Fruit fly (Drosophila melanogaster) S2 (cell line): ENCODE results near the gene Rad60.

Experiments
- CG8478 ChIP-seq: fragments of >200 bp; optimal IDR thresholded peaks from 2 replicates; lab custom pipeline; 2018
- CTCF ChIP-seq, 2 experiments: fragments of >200 bp; optimal IDR thresholded peaks; 2 replicates each; lab custom pipeline; 2018

Rad60 gene

dm6 chr3R:23251256-23251655 is at the start of gene Rad60, which contains the start of gene EloA:
Gene Rad60, minus strand, starts transcription at chr3R:23251477.
Gene EloA, plus strand, starts transcription at chr3R:23251563.
- TF ChIP-seq CG8478 (lab: Kevin White, UChicago), result no peak

DNA sequence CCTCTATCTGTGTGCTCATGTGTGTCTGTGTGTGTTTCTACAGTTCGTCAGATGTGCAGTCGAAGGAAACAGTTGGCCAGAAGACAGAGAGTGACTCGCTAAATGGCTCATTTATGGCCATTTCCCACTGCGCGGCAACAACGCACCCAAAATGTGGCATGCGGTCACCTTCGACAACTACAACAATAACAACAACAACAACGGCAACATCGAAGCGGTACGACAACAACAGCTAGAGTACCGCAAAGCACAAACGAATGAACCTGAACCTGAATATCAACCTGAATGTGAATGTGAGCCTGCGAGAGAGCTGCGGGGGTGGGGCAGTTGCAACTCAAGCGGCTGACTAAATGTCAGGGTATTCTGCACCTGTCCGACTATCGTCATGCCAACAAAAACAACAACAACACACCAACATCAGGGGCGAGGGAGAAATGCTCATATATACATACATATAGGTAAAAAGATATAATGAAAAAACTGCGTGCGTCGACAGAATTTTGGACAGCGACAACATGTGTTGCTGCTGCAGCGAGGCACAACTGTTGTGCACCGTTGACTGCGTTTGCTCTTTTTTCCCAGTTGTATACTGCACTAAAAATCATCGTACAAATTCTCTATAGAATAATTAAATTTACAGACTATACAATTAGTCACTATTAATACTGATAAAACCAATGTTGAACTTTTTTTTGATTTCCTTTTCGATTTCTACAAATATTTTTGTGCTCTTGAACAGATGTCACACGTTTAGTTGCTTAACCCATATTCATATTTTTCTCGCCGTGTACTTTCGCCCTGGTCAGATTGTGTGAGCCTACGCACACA is 49.0 kb upstream of the Rad60 start:
- TF ChIP-seq CTCF (optimal IDR thresholded peaks at IDR 0.05; lab: Kevin White, UChicago) (no peak), CG8478 (lab: Kevin White, UChicago) (no peak)

DNA sequence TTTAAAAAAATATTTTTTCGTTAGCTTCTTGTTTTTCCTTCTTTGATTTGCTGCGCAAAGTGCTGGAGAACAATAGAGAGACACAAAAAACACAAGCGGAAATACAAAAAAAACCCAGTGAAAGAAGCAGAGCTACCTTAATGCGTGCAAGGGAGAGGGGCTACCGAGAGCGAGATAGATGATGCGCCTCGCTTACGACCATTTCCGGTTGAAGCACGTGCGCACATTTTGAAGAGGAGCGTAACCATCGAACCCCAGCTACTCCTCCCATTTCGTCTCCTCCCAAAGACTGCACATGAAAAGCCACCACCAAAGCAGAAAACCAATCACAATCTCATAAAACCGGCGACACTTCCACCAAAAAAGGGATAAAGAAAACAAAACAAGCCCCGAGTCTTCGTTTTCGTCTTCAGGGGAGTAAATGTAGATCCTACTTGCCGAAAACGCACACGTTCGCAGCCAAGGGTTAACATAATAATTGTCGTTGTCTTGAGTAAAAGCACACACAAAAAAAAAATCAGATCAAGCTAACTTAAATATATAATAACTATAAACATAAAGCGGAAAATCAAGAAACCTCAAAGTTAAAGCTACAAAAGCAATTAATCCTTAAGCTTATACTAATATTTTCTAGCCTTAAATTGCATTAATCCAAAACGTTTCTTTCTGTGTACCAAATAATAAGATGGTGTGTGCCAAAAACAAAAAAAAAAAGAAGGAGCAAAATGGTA is 46.0 kb upstream of the Rad60 start:
- TF ChIP-seq CG8478 (lab: Kevin White, UChicago) (no peak), CTCF (optimal IDR thresholded peaks at IDR 0.05; lab: Kevin White, UChicago) (no peak)

DNA sequence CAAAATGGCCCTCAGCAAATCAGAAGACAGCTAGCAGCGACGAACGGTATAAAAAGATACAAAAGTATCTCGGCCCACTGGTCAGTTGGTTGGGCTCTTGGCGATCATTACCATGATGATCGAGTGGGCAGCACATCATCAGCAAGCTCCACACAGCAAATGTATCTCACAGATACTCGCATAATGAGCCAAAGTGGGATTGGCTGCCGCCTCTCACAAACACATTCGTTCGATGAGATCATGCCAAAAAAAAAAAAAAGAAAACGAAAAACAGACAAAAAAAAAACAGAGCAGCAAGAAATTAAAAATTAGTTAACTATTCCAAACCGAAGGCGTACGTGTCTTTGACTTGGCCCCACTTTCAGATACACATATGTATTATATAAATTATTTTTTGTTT is 44.9 kb upstream of the Rad60 start:
- TF ChIP-seq CG8478 (lab: Kevin White, UChicago), result no peak
- TF ChIP-seq CTCF (optimal IDR thresholded peaks at IDR 0.05; lab: Kevin White, UChicago), result no peak

- no peak for TF ChIP-seq CG8478 (lab: Kevin White, UChicago)
- peak; percentile 45 to 66 for TF ChIP-seq CTCF (optimal IDR thresholded peaks at IDR 0.05; lab: Kevin White, UChicago)
These were observed 44.1 kb upstream of the Rad60 start for dm6 chr3R:23295360-23295772.

DNA sequence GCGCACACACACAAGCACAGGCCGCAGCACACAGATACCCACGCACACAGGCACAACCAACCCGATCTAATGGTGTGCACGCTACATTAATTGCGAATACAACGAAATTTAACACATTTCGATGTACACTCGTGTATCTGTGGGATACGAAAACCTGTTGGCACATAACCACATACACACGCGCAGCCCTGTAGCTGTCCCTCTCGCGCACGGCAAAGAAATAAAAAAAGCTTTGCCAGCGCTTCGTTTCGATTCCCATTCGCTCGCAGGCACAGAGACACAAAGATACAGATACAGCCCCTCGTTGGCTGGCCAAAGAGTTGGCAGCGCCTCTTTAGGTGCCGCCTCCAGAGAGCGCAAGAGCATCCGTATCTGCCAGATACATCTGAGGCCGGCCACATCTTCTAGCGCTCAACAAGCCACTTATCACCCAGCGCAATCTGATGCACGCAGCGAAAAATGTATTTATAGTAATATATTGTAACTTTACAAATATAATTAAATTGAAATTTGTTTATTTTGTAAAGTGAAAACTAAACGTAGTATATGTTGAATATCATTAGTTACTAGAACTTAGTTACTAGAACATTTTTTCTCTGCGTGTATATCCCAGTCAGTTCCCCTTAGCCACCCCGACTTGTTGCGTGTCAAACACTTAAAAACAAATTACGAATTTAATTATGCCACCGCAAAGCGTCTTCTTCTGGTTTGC is 41.9 kb upstream of the Rad60 start:
- TF ChIP-seq CG8478 (lab: Kevin White, UChicago), result no peak
- no peak for TF ChIP-seq CTCF (optimal IDR thresholded peaks at IDR 0.05; lab: Kevin White, UChicago)

DNA sequence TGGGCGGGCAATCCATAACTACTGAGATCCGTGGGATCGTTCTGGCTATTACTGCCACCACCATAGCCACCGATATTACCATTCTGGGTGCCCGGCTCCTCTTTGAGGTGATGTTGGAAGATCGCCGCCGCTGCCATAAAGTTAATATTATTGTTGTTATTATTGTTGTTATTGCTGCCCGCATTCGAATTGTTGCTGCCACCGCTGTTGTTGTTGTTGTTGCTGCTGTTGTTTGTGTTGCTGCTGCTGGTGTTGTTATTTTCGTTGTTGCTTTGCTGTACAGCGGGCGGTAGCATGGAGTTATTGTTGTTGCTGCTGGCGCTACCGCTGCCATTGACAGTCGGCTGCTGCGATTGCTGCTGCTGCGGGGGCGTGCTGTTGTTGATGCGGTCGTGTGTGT is 41.0 kb upstream of the Rad60 start:
- TF ChIP-seq CG8478 (lab: Kevin White, UChicago) (no peak), CTCF (optimal IDR thresholded peaks at IDR 0.05; lab: Kevin White, UChicago) (no peak)

DNA sequence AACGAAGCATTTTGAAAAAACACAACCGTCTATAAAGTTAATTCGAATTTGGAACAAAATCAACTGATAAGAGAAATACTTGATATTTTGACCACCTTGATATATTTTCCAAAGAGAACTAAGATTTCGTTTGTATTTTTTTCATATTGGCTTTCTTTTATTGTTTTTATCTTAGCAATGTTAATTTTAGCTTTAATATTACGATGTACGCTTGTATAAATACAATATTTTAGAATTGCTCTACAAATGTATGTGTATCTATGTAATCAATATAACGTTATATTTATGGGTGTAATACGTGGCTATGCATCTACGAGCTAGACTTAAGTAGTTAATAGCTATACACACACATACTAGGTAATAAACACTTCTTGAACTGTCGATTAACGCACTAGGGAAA is 38.8 kb upstream of the Rad60 start, which contains the start of gene bb8:
Gene bb8, minus strand, starts transcription at position 101 of the 400 bp plus-strand sequence.
- TF ChIP-seq CG8478 (lab: Kevin White, UChicago) (no peak), CTCF (optimal IDR thresholded peaks at IDR 0.05; lab: Kevin White, UChicago) (no peak)

- TF ChIP-seq CG8478 (lab: Kevin White, UChicago), result no peak
These were observed 36.7 kb upstream of the Rad60 start, which contains the start of gene wam for dm6 chr3R:23287951-23288350. Gene wam, minus strand, starts transcription at chr3R:23288051.

- TF ChIP-seq CTCF (optimal IDR thresholded peaks at IDR 0.05; lab: Kevin White, UChicago) (no peak), CG8478 (lab: Kevin White, UChicago) (no peak)
These were observed 33.0 kb upstream of the Rad60 start for dm6 chr3R:23284256-23284655.

DNA sequence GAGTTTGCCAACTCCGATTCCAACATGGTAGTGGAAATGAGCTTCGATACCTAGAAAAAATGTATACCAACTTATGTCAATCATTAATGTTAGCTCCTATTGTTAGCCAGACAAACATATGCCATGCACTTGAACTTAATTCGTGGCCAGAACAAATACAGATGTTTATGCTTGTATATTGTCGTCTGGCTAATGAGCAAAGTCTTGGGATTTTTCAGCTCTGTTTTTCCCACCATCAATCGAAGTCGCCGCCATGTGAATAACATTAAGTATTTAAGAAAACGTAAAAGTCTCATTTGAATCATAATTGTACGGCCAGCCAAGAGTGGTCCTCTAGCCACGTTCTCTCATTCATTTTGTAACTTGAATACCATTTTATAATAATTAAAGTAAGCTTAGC is 32.4 kb upstream of the Rad60 start, which contains the start of gene CG6763:
Gene CG6763, plus strand, starts transcription at position 301 of the 400 bp plus-strand sequence.
- TF ChIP-seq CG8478 (lab: Kevin White, UChicago) (no peak), CTCF (optimal IDR thresholded peaks at IDR 0.05; lab: Kevin White, UChicago) (no peak)

DNA sequence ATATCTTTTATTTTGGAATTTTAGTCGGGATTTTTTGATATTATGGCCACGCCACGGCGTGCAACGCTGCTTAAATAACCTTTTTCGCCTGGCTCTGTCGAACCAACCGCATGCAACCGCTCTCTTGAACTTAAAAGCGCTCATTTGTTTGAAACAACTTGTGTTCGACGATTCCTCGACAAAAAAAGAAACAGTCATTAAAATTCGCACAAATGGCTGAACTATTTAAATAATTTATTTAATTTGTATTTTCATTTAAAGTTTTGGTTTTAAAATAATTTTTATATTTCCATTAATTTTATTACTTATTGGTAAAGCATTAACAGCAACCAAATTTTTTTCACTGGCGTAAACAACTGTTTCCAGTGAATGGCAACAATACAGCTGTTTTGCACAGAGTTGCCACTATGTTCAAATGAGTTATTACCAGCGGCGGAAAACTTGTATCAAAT is 29.6 kb upstream of the Rad60 start, which contains the start of the genes orb and Cdc16:
Gene orb, minus strand, starts transcription at position 51 of the 452 bp plus-strand sequence.
Gene Cdc16, plus strand, starts transcription at position 396 of the 452 bp plus-strand sequence.
- TF ChIP-seq CTCF (optimal IDR thresholded peaks at IDR 0.05; lab: Kevin White, UChicago) (no peak), CG8478 (lab: Kevin White, UChicago) (no peak)

DNA sequence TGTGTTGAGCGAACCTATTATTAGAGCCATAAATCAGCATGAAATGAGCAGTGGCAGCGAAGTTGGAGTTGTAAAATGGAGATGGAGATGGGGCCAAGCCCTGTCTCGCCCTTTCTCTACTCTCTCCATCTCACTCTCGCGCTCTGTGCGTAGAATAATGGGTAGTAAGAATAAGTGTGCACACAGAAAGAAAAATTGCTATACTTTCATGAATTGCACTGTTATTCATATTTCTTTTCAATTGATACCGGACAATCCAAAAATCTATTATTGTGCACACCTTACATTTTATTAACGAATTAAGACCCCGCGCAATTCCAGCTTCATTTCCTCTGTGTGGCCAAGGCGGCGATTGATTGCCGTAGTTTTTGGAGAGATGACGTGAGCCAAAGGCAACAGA is 28.6 kb upstream of the Rad60 start:
- TF ChIP-seq CG8478 (lab: Kevin White, UChicago) (no peak), CTCF (optimal IDR thresholded peaks at IDR 0.05; lab: Kevin White, UChicago) (no peak)

dm6 chr3R:23278704-23279379 is 27.6 kb upstream of the Rad60 start:
- TF ChIP-seq CG8478 (lab: Kevin White, UChicago), result no peak
- no peak for TF ChIP-seq CTCF (optimal IDR thresholded peaks at IDR 0.05; lab: Kevin White, UChicago)
